Worm (Caenorhabditis elegans) whole organism, L4/young adult: Measurements from ENCODE around the gene F35F10.7.

Experiments
- dao-5 ChIP-seq: sonication (generic microtip); optimal IDR thresholded peaks from 2 replicates; lab custom pipeline; 2016; ENCODE audit warnings: missing genotype, missing genetic modification characterization, moderate library complexity, missing compliant biosample characterization
- him-1 ChIP-seq: sonication (generic microtip); optimal IDR thresholded peaks from 2 replicates; lab custom pipeline; 2016; ENCODE audit warnings: missing genotype, missing genetic modification reagents, missing genetic modification characterization, missing compliant biosample characterization

ce11 chrV:3332023-3332422, 44.8 kb upstream of the F35F10.7 start, which contains the start of gene C17B7.9:
- TF ChIP-seq him-1 (tag; lab: Kevin White, UChicago) (no peak), dao-5 (tag; lab: Kevin White, UChicago) (no peak)
